Worm (Caenorhabditis elegans) whole organism, late embryonic: ENCODE results near the gene T12B5.15.

Source experiments
- T23F11.4 ChIP-seq: fragments of 200-800 bp; sonication (Bioruptor generic); optimal IDR thresholded peaks from 2 replicates; lab custom pipeline; 2018; ENCODE audit warnings: mild to moderate bottlenecking, missing genetic modification characterization, missing compliant biosample characterization
- Y22D7AL.16 ChIP-seq: sonication (generic microtip); optimal IDR thresholded peaks from 2 replicates; lab custom pipeline; 2016; ENCODE audit warnings: missing genetic modification characterization, missing compliant biosample characterization
- ceh-31 ChIP-seq: sonication (generic microtip); optimal IDR thresholded peaks from 2 replicates; lab custom pipeline; 2016; ENCODE audit warnings: missing genetic modification characterization, missing compliant biosample characterization
- dve-1 ChIP-seq: sonication (generic microtip); optimal IDR thresholded peaks from 2 replicates; lab custom pipeline; 2017; ENCODE audit warnings: antibody characterized with exemption, mild to moderate bottlenecking, missing genetic modification characterization, missing compliant biosample characterization
- fkh-10 ChIP-seq: fragments of 150-350 bp; optimal IDR thresholded peaks from 2 replicates; lab custom pipeline; 2014; ENCODE audit warnings: missing biosample characterization, missing genetic modification reagents, missing genetic modification characterization
- hlh-13 ChIP-seq: fragments of 200-800 bp; sonication (Bioruptor generic); optimal IDR thresholded peaks from 2 replicates; lab custom pipeline; 2018; ENCODE audit warnings: mild to moderate bottlenecking, missing genetic modification characterization, missing compliant biosample characterization
- hlh-30 ChIP-seq: sonication (generic microtip); optimal IDR thresholded peaks from 2 replicates; lab custom pipeline; 2017; ENCODE audit warnings: antibody characterized with exemption, missing genetic modification characterization, missing compliant biosample characterization; ENCODE audit not compliant: insufficient read depth
- madf-2 ChIP-seq: sonication (generic microtip); optimal IDR thresholded peaks from 2 replicates; lab custom pipeline; 2017; ENCODE audit warnings: missing genetic modification characterization, missing compliant biosample characterization
- mec-3 ChIP-seq: sonication (generic microtip); optimal IDR thresholded peaks from 2 replicates; lab custom pipeline; 2016; ENCODE audit warnings: borderline replicate concordance, missing genetic modification characterization, missing compliant biosample characterization
- nfya-1 ChIP-seq: sonication (generic microtip); optimal IDR thresholded peaks from 2 replicates; lab custom pipeline; 2017; ENCODE audit warnings: missing genetic modification characterization, mild to moderate bottlenecking, missing compliant biosample characterization, antibody characterized with exemption, moderate library complexity
- nhr-11 ChIP-seq: fragments of 150-350 bp; optimal IDR thresholded peaks from 2 replicates; lab custom pipeline; 2014; ENCODE audit warnings: missing biosample characterization, missing genetic modification characterization
- npax-4 ChIP-seq: sonication (generic microtip); optimal IDR thresholded peaks from 2 replicates; lab custom pipeline; 2016; ENCODE audit warnings: missing genetic modification characterization, missing compliant biosample characterization
- pqm-1 ChIP-seq: sonication (generic microtip); optimal IDR thresholded peaks from 2 replicates; lab custom pipeline; 2016; ENCODE audit warnings: missing genetic modification characterization, missing compliant biosample characterization

ce11 chrIII:996564-996963, 42.1 kb upstream of the T12B5.15 start:
- TF ChIP-seq nhr-11 (no peak), hlh-30 (tag; lab: Kevin White, UChicago) (no peak), Y22D7AL.16 (tag; lab: Kevin White, UChicago) (no peak), fkh-10 (GFP tag; lab: Kevin White, UChicago) (no peak), mec-3 (tag; lab: Kevin White, UChicago) (no peak), pqm-1 (tag; lab: Kevin White, UChicago) (no peak), madf-2 (tag; lab: Kevin White, UChicago) (no peak), npax-4 (no peak), nfya-1 (no peak), T23F11.4 (GFP tag; lab: Kevin White, UChicago) (no peak), hlh-13 (GFP tag; lab: Kevin White, UChicago) (no peak), ceh-31 (tag; lab: Kevin White, UChicago) (no peak), dve-1 (tag; lab: Kevin White, UChicago) (no peak)
